Worm (Caenorhabditis elegans) whole organism, early embryonic: ENCODE data around the gene Y82E9BR.5.
A peak's percentile ranks its signal among the peaks of the same experiment; 100 is the strongest.

Experiments
- flt-1 ChIP-seq: fragments of 200-800 bp; sonication (Bioruptor generic); IDR thresholded peaks from 2 replicates; pipeline ENCODE4 v1.3.6; 2022; ENCODE audit warnings: missing genetic modification characterization, missing compliant biosample characterization
- hnd-1 ChIP-seq: sonication (generic microtip); optimal IDR thresholded peaks from 2 replicates; lab custom pipeline; 2016; ENCODE audit warnings: missing genetic modification characterization, missing compliant biosample characterization
- scrt-1 ChIP-seq: fragments of 200-800 bp; sonication (Bioruptor generic); IDR thresholded peaks from 2 replicates; pipeline ENCODE4 v1.3.6; 2022; ENCODE audit warnings: missing genetic modification characterization, missing compliant biosample characterization
- tbx-37 ChIP-seq: fragments of 200-800 bp; sonication (Bioruptor generic); conservative IDR thresholded peaks from 2 replicates; pipeline ENCODE4 v1.3.6; 2022; ENCODE audit warnings: missing genetic modification reagents, missing genetic modification characterization, missing compliant biosample characterization
- tra-4 ChIP-seq: sonication (generic microtip); optimal IDR thresholded peaks from 2 replicates; lab custom pipeline; 2017; ENCODE audit warnings: missing genetic modification characterization, missing compliant biosample characterization

- TF ChIP-seq flt-1 (GFP tag; lab: Robert Waterston, UW): peak; percentile 68
- TF ChIP-seq hnd-1: peak; percentile 42
- TF ChIP-seq tbx-37: peak; percentile 68
- TF ChIP-seq tra-4 (tag; lab: Kevin White, UChicago): no peak
- TF ChIP-seq scrt-1 (GFP tag; lab: Robert Waterston, UW): peak; percentile 79
These were observed 40.1 kb downstream of the Y82E9BR.5 start for ce11 chrIII:1424305-1424704.
